Fruit fly (Drosophila melanogaster) whole organism, embryonic: ENCODE results near the gene CG6693.

Experiments used
- Atf6 ChIP-seq: fragments of 200-800 bp; sonication (Bioruptor generic); IDR thresholded peaks from 2 replicates; pipeline ENCODE4 v1.3.6; 2022; ENCODE audit warnings: missing biosample characterization, missing genetic modification characterization
- Blimp-1 ChIP-seq: fragments of 200-800 bp; sonication (Bioruptor generic); optimal IDR thresholded peaks from 3 replicates; lab custom pipeline; 2018; ENCODE audit warnings: missing biosample characterization, missing genetic modification characterization, mild to moderate bottlenecking, moderate library complexity, missing genetic modification reagents
- CG10431 ChIP-seq: fragments of 200-800 bp; sonication (Bioruptor generic); optimal IDR thresholded peaks from 3 replicates; lab custom pipeline; 2018; ENCODE audit warnings: missing biosample characterization, mild to moderate bottlenecking, missing genetic modification characterization
- CG11247 ChIP-seq: fragments of 200-800 bp; sonication (Bioruptor generic); IDR thresholded peaks from 2 replicates; pipeline ENCODE4 v1.3.6; 2022; ENCODE audit warnings: missing biosample characterization, missing genetic modification characterization
- CG13123 ChIP-seq: fragments of 200-800 bp; sonication (Bioruptor generic); optimal IDR thresholded peaks from 2 replicates; lab custom pipeline; 2016; ENCODE audit warnings: missing biosample characterization, missing genetic modification characterization
- CG13624 ChIP-seq: fragments of 200-800 bp; sonication (Bioruptor generic); optimal IDR thresholded peaks from 2 replicates; lab custom pipeline; 2016; ENCODE audit warnings: missing biosample characterization, missing genetic modification characterization
- CG13775 ChIP-seq: fragments of 200-800 bp; sonication (Bioruptor generic); optimal IDR thresholded peaks from 3 replicates; lab custom pipeline; 2017; ENCODE audit warnings: missing biosample characterization, mild to moderate bottlenecking, missing genetic modification characterization
- CG13894 ChIP-seq: fragments of 200-800 bp; sonication (Bioruptor generic); optimal IDR thresholded peaks from 3 replicates; lab custom pipeline; 2018; ENCODE audit warnings: missing biosample characterization, mild to moderate bottlenecking, missing genetic modification characterization, moderate library complexity
- CG14860 ChIP-seq: fragments of 200-800 bp; sonication (Bioruptor generic); IDR thresholded peaks from 3 replicates; pipeline ENCODE4 v1.3.6; 2022; ENCODE audit warnings: missing biosample characterization, missing genetic modification characterization; ENCODE audit not compliant: partially characterized antibody
- CG1602 ChIP-seq: fragments of 200-800 bp; sonication (Bioruptor generic); optimal IDR thresholded peaks from 3 replicates; lab custom pipeline; 2016; ENCODE audit warnings: missing biosample characterization, missing genetic modification characterization
- CG1603 ChIP-seq: fragments of 200-800 bp; sonication (Bioruptor generic); optimal IDR thresholded peaks from 2 replicates; lab custom pipeline; 2019; ENCODE audit warnings: missing biosample characterization, mild to moderate bottlenecking, missing genetic modification characterization, moderate library complexity
- CG17385 ChIP-seq: fragments of 200-800 bp; sonication (Bioruptor generic); optimal IDR thresholded peaks from 3 replicates; lab custom pipeline; 2018; ENCODE audit warnings: missing biosample characterization, mild to moderate bottlenecking, missing genetic modification characterization
- CG18764 ChIP-seq: fragments of 200-800 bp; sonication (Bioruptor generic); optimal IDR thresholded peaks from 3 replicates; lab custom pipeline; 2016; ENCODE audit warnings: missing biosample characterization, missing genetic modification characterization
- CG2199 ChIP-seq: fragments of 200-800 bp; sonication (Bioruptor generic); IDR thresholded peaks from 3 replicates; pipeline ENCODE4 v1.3.6; 2022; ENCODE audit warnings: missing biosample characterization, missing genetic modification characterization
- CG2202 ChIP-seq: fragments of 200-800 bp; sonication (Bioruptor generic); optimal IDR thresholded peaks from 2 replicates; lab custom pipeline; 2018; ENCODE audit warnings: missing biosample characterization, mild to moderate bottlenecking, missing genetic modification characterization
- CG33213 ChIP-seq: fragments of 200-800 bp; sonication (Bioruptor generic); optimal IDR thresholded peaks from 3 replicates; lab custom pipeline; 2016; ENCODE audit warnings: missing biosample characterization, missing genetic modification characterization
- CG3995 ChIP-seq: fragments of 200-800 bp; sonication (Bioruptor generic); optimal IDR thresholded peaks from 3 replicates; lab custom pipeline; 2016; ENCODE audit warnings: missing biosample characterization, missing genetic modification characterization
- CG4424 ChIP-seq: fragments of 200-800 bp; sonication (Bioruptor generic); optimal IDR thresholded peaks from 3 replicates; lab custom pipeline; 2016; ENCODE audit warnings: missing biosample characterization, missing genetic modification characterization
- CG6791 ChIP-seq: fragments of 200-800 bp; sonication (Bioruptor generic); IDR thresholded peaks from 3 replicates; pipeline ENCODE4 v1.3.6; 2022; ENCODE audit warnings: missing biosample characterization, missing genetic modification characterization; ENCODE audit not compliant: partially characterized antibody
- CG6813 ChIP-seq: fragments of 200-800 bp; sonication (Bioruptor generic); optimal IDR thresholded peaks from 2 replicates; lab custom pipeline; 2017; ENCODE audit warnings: missing biosample characterization, missing genetic modification characterization, mild to moderate bottlenecking, moderate library complexity, missing genetic modification reagents
- CG8765 ChIP-seq: fragments of 200-800 bp; sonication (Bioruptor generic); IDR thresholded peaks from 2 replicates; pipeline ENCODE4 v1.3.6; 2022; ENCODE audit warnings: missing biosample characterization, missing genetic modification characterization
- CG9437 ChIP-seq: fragments of 200-800 bp; sonication (Bioruptor generic); optimal IDR thresholded peaks from 2 replicates; lab custom pipeline; 2018; ENCODE audit warnings: missing biosample characterization, mild to moderate bottlenecking, missing genetic modification characterization
- CG9727 ChIP-seq: fragments of 200-800 bp; sonication (Bioruptor generic); optimal IDR thresholded peaks from 3 replicates; lab custom pipeline; 2017; ENCODE audit warnings: missing biosample characterization, mild to moderate bottlenecking, missing genetic modification characterization
- CG9817 ChIP-seq: fragments of 200-800 bp; sonication (Bioruptor generic); optimal IDR thresholded peaks from 2 replicates; lab custom pipeline; 2018; ENCODE audit warnings: missing biosample characterization, mild to moderate bottlenecking, missing genetic modification characterization, moderate library complexity
- Camta ChIP-seq: fragments of 200-800 bp; sonication (Bioruptor generic); optimal IDR thresholded peaks from 2 replicates; lab custom pipeline; 2016; ENCODE audit warnings: missing biosample characterization, missing genetic modification characterization
- Chrac-16 ChIP-seq: fragments of 200-800 bp; sonication (Bioruptor generic); optimal IDR thresholded peaks from 3 replicates; lab custom pipeline; 2016; ENCODE audit warnings: missing biosample characterization, missing genetic modification characterization
- Doc2 ChIP-seq: fragments of 200-800 bp; sonication (Bioruptor generic); IDR thresholded peaks from 2 replicates; pipeline ENCODE4 v1.3.6; 2022; ENCODE audit warnings: missing biosample characterization, missing genetic modification characterization
- Fer3 ChIP-seq: fragments of 200-800 bp; sonication (Bioruptor generic); optimal IDR thresholded peaks from 2 replicates; lab custom pipeline; 2018; ENCODE audit warnings: missing biosample characterization, mild to moderate bottlenecking, missing genetic modification characterization, moderate library complexity
- Gsc ChIP-seq: fragments of 200-800 bp; sonication (Bioruptor generic); IDR thresholded peaks from 2 replicates; pipeline ENCODE4 v1.3.6; 2022; ENCODE audit warnings: missing biosample characterization, missing genetic modification characterization
- NK7.1 ChIP-seq: fragments of 200-800 bp; sonication (Bioruptor generic); optimal IDR thresholded peaks from 3 replicates; lab custom pipeline; 2016; ENCODE audit warnings: missing biosample characterization, missing genetic modification characterization
- Pdp1 ChIP-seq, 2 experiments: fragments of 200-800 bp; sonication (Bioruptor generic); optimal IDR thresholded peaks; 3 replicates each; lab custom pipeline; 2016; ENCODE audit warnings: missing biosample characterization in 2 of 2, missing genetic modification characterization in 2 of 2, mild to moderate bottlenecking in 1 of 2, moderate library complexity in 1 of 2
- Xbp1 ChIP-seq: fragments of 200-800 bp; sonication (Bioruptor generic); optimal IDR thresholded peaks from 3 replicates; lab custom pipeline; 2016; ENCODE audit warnings: missing biosample characterization, mild to moderate bottlenecking, missing genetic modification characterization
- ash1 ChIP-seq: fragments of 200-800 bp; sonication (Bioruptor generic); optimal IDR thresholded peaks from 2 replicates; lab custom pipeline; 2018; ENCODE audit warnings: missing biosample characterization, mild to moderate bottlenecking, missing genetic modification characterization
- chn ChIP-seq: fragments of 200-800 bp; sonication (Bioruptor generic); optimal IDR thresholded peaks from 2 replicates; lab custom pipeline; 2016; ENCODE audit warnings: missing biosample characterization, missing genetic modification characterization
- crol ChIP-seq: fragments of 200-800 bp; sonication (Bioruptor generic); IDR thresholded peaks from 2 replicates; pipeline ENCODE4 v1.3.6; 2022; ENCODE audit warnings: missing biosample characterization, missing genetic modification characterization
- emc ChIP-seq: fragments of 200-800 bp; sonication (Bioruptor generic); optimal IDR thresholded peaks from 2 replicates; lab custom pipeline; 2016; ENCODE audit warnings: missing biosample characterization, missing genetic modification characterization
- en ChIP-seq: fragments of 200-800 bp; sonication (Bioruptor generic); optimal IDR thresholded peaks from 2 replicates; lab custom pipeline; 2016; ENCODE audit warnings: missing biosample characterization, missing genetic modification characterization
- fd64A ChIP-seq: fragments of 200-800 bp; sonication (Bioruptor generic); optimal IDR thresholded peaks from 3 replicates; lab custom pipeline; 2018; ENCODE audit warnings: missing biosample characterization, mild to moderate bottlenecking, missing genetic modification characterization
- gcm ChIP-seq: fragments of 200-800 bp; sonication (Bioruptor generic); optimal IDR thresholded peaks from 2 replicates; lab custom pipeline; 2019; ENCODE audit warnings: missing biosample characterization, mild to moderate bottlenecking, missing genetic modification characterization, moderate library complexity
- gcm2 ChIP-seq: fragments of 200-800 bp; sonication (Bioruptor generic); optimal IDR thresholded peaks from 2 replicates; lab custom pipeline; 2016; ENCODE audit warnings: missing biosample characterization, missing genetic modification characterization
- kni ChIP-seq: fragments of 200-800 bp; sonication (Bioruptor generic); optimal IDR thresholded peaks from 3 replicates; lab custom pipeline; 2017; ENCODE audit warnings: mild to moderate bottlenecking, missing biosample characterization, missing genetic modification reagents, missing genetic modification characterization
- mld ChIP-seq: fragments of 200-800 bp; sonication (Bioruptor generic); IDR thresholded peaks from 3 replicates; pipeline ENCODE4 v1.3.6; 2022; ENCODE audit warnings: missing biosample characterization, missing genetic modification characterization; ENCODE audit not compliant: partially characterized antibody
- nom ChIP-seq: fragments of 200-800 bp; sonication (Bioruptor generic); optimal IDR thresholded peaks from 2 replicates; lab custom pipeline; 2017; ENCODE audit warnings: missing biosample characterization, missing genetic modification characterization, mild to moderate bottlenecking, moderate library complexity, missing genetic modification reagents
- sim ChIP-seq: fragments of 200-800 bp; sonication (Bioruptor generic); IDR thresholded peaks from 2 replicates; pipeline ENCODE4 v1.3.6; 2022; ENCODE audit warnings: missing biosample characterization, missing genetic modification characterization
- sna ChIP-seq: fragments of 200-800 bp; sonication (Bioruptor generic); IDR thresholded peaks from 2 replicates; pipeline ENCODE4 v1.3.6; 2022; ENCODE audit warnings: missing biosample characterization, missing genetic modification characterization; ENCODE audit not compliant: partially characterized antibody
- ssp ChIP-seq: fragments of 200-800 bp; sonication (Bioruptor generic); IDR thresholded peaks from 2 replicates; pipeline ENCODE4 v1.3.6; 2022; ENCODE audit warnings: missing biosample characterization, missing genetic modification characterization
- sug ChIP-seq: fragments of 200-800 bp; optimal IDR thresholded peaks from 2 replicates; lab custom pipeline; 2019; ENCODE audit warnings: missing biosample characterization, mild to moderate bottlenecking, missing genetic modification characterization, moderate library complexity
- unc-4 ChIP-seq: fragments of 200-800 bp; sonication (Bioruptor generic); IDR thresholded peaks from 2 replicates; pipeline ENCODE4 v1.3.6; 2022; ENCODE audit warnings: missing biosample characterization, missing genetic modification characterization; ENCODE audit not compliant: partially characterized antibody
- unpg ChIP-seq: fragments of 200-800 bp; sonication (Bioruptor generic); optimal IDR thresholded peaks from 3 replicates; lab custom pipeline; 2018; ENCODE audit warnings: missing biosample characterization, mild to moderate bottlenecking, missing genetic modification characterization, moderate library complexity
- zf30C ChIP-seq: fragments of 200-800 bp; sonication (Bioruptor generic); optimal IDR thresholded peaks from 3 replicates; lab custom pipeline; 2018; ENCODE audit warnings: missing biosample characterization, mild to moderate bottlenecking, missing genetic modification characterization
- zfh1 ChIP-seq: fragments of 200-800 bp; sonication (Bioruptor generic); IDR thresholded peaks from 3 replicates; pipeline ENCODE4 v1.3.6; 2022; ENCODE audit warnings: missing biosample characterization, missing genetic modification characterization

The CG6693 gene

DNA sequence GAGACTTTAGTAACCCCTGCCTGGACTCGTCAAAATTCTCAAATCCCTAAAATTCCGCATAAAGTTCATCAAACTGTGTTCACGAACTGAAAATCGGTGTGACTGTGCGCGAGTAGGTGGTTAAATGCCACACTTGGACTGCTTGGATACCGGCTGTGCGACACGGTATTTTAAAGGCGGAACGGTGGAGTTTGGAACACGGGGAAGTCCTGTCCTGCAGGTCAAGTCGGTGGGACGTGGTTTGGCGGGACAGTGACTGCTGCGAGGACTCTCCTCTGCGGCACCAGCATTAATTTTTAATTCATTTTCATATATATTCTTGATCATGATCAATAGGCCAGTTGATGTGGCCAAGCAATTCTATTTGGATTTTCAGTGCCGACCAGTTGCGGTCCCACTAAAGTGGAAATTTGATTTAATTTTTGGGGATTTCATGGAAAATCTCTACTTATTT is 13.5 kb upstream of the CG6693 start, which contains the start of the genes Arfip and CG17721 (continued):
- TF ChIP-seq CG10431 (GFP tag; lab: Kevin White, UChicago) (no peak), zf30C (GFP tag; lab: Kevin White, UChicago) (no peak), Xbp1 (GFP tag; lab: Kevin White, UChicago) (no peak), CG3995 (GFP tag; lab: Kevin White, UChicago) (no peak), CG1603 (peak; percentile 67), CG9437 (GFP tag; lab: Kevin White, UChicago) (no peak), emc (GFP tag; lab: Kevin White, UChicago) (no peak), CG13894 (tag; lab: Kevin White, UChicago) (no peak), CG2202 (tag; lab: Kevin White, UChicago) (no peak), Atf6 (GFP tag; lab: Robert Waterston, UW) (no peak), CG18764 (GFP tag; lab: Kevin White, UChicago) (no peak), CG6791 (no peak), CG1602 (no peak), zfh1 (GFP tag; lab: Robert Waterston, UW) (no peak), CG4424 (no peak), CG2199 (GFP tag; lab: Robert Waterston, UW) (no peak), Blimp-1 (GFP tag; lab: Kevin White, UChicago) (no peak), kni (no peak), CG9817 (tag; lab: Kevin White, UChicago) (no peak), ash1 (GFP tag; lab: Kevin White, UChicago) (no peak), ssp (GFP tag; lab: Robert Waterston, UW) (no peak), sim (no peak), CG13624 (GFP tag; lab: Kevin White, UChicago) (no peak), en (no peak), CG33213 (GFP tag; lab: Kevin White, UChicago) (no peak), unpg (GFP tag; lab: Kevin White, UChicago) (no peak), CG6813 (no peak), Gsc (GFP tag; lab: Robert Waterston, UW) (no peak), Doc2 (GFP tag; lab: Robert Waterston, UW) (no peak), crol (GFP tag; lab: Robert Waterston, UW) (no peak), Pdp1 (GFP tag; optimal IDR thresholded peaks at IDR 0.05; lab: Kevin White, UChicago) (no peak), chn (GFP tag; lab: Kevin White, UChicago) (no peak), sug (tag; lab: Kevin White, UChicago) (peak; percentile 16), nom (GFP tag; lab: Kevin White, UChicago) (no peak), Camta (no peak), gcm (GFP tag; lab: Kevin White, UChicago) (no peak), NK7.1 (GFP tag; lab: Kevin White, UChicago) (no peak), CG8765 (GFP tag; lab: Robert Waterston, UW) (no peak), CG13123 (GFP tag; lab: Kevin White, UChicago) (no peak), CG17385 (GFP tag; lab: Kevin White, UChicago) (no peak), gcm2 (GFP tag; lab: Kevin White, UChicago) (no peak), unc-4 (GFP tag; lab: Robert Waterston, UW) (no peak), sna (no peak), mld (GFP tag; lab: Robert Waterston, UW) (no peak), Chrac-16 (GFP tag; lab: Kevin White, UChicago) (no peak), CG13775 (GFP tag; lab: Kevin White, UChicago) (no peak), CG14860 (GFP tag; lab: Robert Waterston, UW) (no peak), CG9727 (GFP tag; lab: Kevin White, UChicago) (peak; percentile 7), Fer3 (tag; lab: Kevin White, UChicago) (no peak), CG11247 (GFP tag; lab: Robert Waterston, UW) (no peak), fd64A (GFP tag; lab: Kevin White, UChicago) (no peak)
